Worm (Caenorhabditis elegans) whole organism, L4/young adult: Measurements from ENCODE around the gene arrd-16.

Source experiments
- W03F9.2 ChIP-seq: fragments of 150-350 bp; optimal IDR thresholded peaks from 2 replicates; lab custom pipeline; 2014; ENCODE audit warnings: missing biosample characterization, missing genetic modification characterization
- dao-5 ChIP-seq: sonication (generic microtip); optimal IDR thresholded peaks from 2 replicates; lab custom pipeline; 2016; ENCODE audit warnings: missing genotype, missing genetic modification characterization, moderate library complexity, missing compliant biosample characterization
- him-1 ChIP-seq: sonication (generic microtip); optimal IDR thresholded peaks from 2 replicates; lab custom pipeline; 2016; ENCODE audit warnings: missing genotype, missing genetic modification reagents, missing genetic modification characterization, missing compliant biosample characterization

DNA sequence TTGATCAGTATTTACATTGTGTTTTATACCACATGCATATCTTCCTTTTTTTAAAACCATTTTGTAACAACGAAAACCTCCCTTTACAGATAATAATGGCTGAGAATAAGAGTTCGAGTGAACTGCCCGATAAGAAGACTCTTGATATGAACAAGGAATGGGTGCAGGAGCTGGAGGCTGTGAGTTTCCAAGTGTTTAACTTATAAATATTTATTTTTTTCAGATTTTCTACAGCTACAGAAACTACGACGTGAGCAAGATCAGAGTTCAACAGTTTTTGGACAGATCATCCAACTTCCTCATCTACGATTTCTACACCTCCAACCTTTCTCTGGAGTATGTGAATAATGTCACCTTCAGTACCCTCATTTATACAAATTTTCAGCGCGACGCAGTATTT, 11.9 kb downstream of the arrd-16 start, which contains the start of gene herd-1:
- TF ChIP-seq W03F9.2 (no peak), him-1 (no peak), dao-5 (tag; lab: Kevin White, UChicago) (no peak)
